Fruit fly (Drosophila melanogaster): ENCODE data around the gene CG7130.
A peak's percentile ranks its signal among the peaks of the same experiment; 100 is the strongest.

The CG7130 gene

dm6 chr3L:22075706-22076398 is at the start of gene CG7130, which contains the start of gene RpLP0 (continued):
- 0 out of 3 replicates have a peak, but pooled peaks have one; percentile 18 for TF ChIP-seq CG14860 (GFP tag; IDR thresholded peaks at IDR 0.05; ENCODE audit: partially characterized antibody)
- TF ChIP-seq ab (GFP tag; optimal IDR thresholded peaks at IDR 0.05), result no peak
- TF ChIP-seq trem (tag; optimal IDR thresholded peaks at IDR 0.05), result peak; percentile 89
- TF ChIP-seq hbn (GFP tag; IDR thresholded peaks at IDR 0.05; ENCODE audit: partially characterized antibody), result no peak
- TF ChIP-seq CG10654 (GFP tag; optimal IDR thresholded peaks at IDR 0.05), result peak; percentile 90
- peak; percentile 96 for TF ChIP-seq Meics (GFP tag; optimal IDR thresholded peaks at IDR 0.05)
- TF ChIP-seq C15 (GFP tag; IDR thresholded peaks at IDR 0.05), result 0 out of 3 replicates have a peak, but pooled peaks have one; percentile 56
- peak; percentile 97 for TF ChIP-seq nau (GFP tag; optimal IDR thresholded peaks at IDR 0.05)
- TF ChIP-seq Optix (GFP tag; IDR thresholded peaks at IDR 0.05), result peak; percentile 76
- peak; percentile 86 for TF ChIP-seq unpg (GFP tag; optimal IDR thresholded peaks at IDR 0.05)
- TF ChIP-seq ham (GFP tag; IDR thresholded peaks at IDR 0.05), result peak; percentile 62; the same call in 1 of the 2 replicates
- TF ChIP-seq Sox102F (GFP tag; optimal IDR thresholded peaks at IDR 0.05), result peak; percentile 59
- peak; percentile 86 for TF ChIP-seq CG7839 (tag; optimal IDR thresholded peaks at IDR 0.05)
- TF ChIP-seq Abd-B (GFP tag; optimal IDR thresholded peaks at IDR 0.05), result peak; percentile 46
- TF ChIP-seq TFAM (GFP tag; optimal IDR thresholded peaks at IDR 0.05), result peak; percentile 85
- peak; percentile 96 for TF ChIP-seq CG12104 (GFP tag; optimal IDR thresholded peaks at IDR 0.05)
- peak; percentile 89 for TF ChIP-seq CG4617 (GFP tag; optimal IDR thresholded peaks at IDR 0.05; ENCODE audit: borderline replicate concordance)
- peak; percentile 65; the same call in 1 of the 2 replicates for TF ChIP-seq sna (GFP tag; IDR thresholded peaks at IDR 0.05; ENCODE audit: partially characterized antibody)
- peak; percentile 85 for TF ChIP-seq CG30020 (tag; optimal IDR thresholded peaks at IDR 0.05)
- TF ChIP-seq CG11695 (GFP tag; IDR thresholded peaks at IDR 0.05), result peak; percentile 65; the same call in 2 of the 3 replicates
- TF ChIP-seq Hr51 (GFP tag; optimal IDR thresholded peaks at IDR 0.05), result peak; percentile 84 to 94
- TF ChIP-seq oc (tag; optimal IDR thresholded peaks at IDR 0.05), result peak; percentile 67
- peak; percentile 57 for TF ChIP-seq fd102C (GFP tag; optimal IDR thresholded peaks at IDR 0.05)
- peak; percentile 72 for TF ChIP-seq ems (GFP tag; optimal IDR thresholded peaks at IDR 0.05)
- 0 out of 3 replicates have a peak, but pooled peaks have one; percentile 18 for TF ChIP-seq z (GFP tag; IDR thresholded peaks at IDR 0.05)
- peak; percentile 94 for TF ChIP-seq wek (GFP tag; optimal IDR thresholded peaks at IDR 0.05)
- TF ChIP-seq D (optimal IDR thresholded peaks at IDR 0.05), result peak; percentile 31
- peak; percentile 89 for TF ChIP-seq D (GFP tag; optimal IDR thresholded peaks at IDR 0.05)
- TF ChIP-seq schlank (tag; optimal IDR thresholded peaks at IDR 0.05), result peak; percentile 92
- peak in 1 of 2 experiments; percentile 78 for TF ChIP-seq Eip74EF (GFP tag; optimal IDR thresholded peaks at IDR 0.05)
- no peak for TF ChIP-seq hth (optimal IDR thresholded peaks at IDR 0.05)
- peak; percentile 94 for TF ChIP-seq CG3281 (GFP tag; optimal IDR thresholded peaks at IDR 0.05)
- peak; percentile 83 for TF ChIP-seq CG18011 (GFP tag; optimal IDR thresholded peaks at IDR 0.05)
- peak; percentile 87 for TF ChIP-seq CG17829 (tag; optimal IDR thresholded peaks at IDR 0.05)
- TF ChIP-seq danr (GFP tag; IDR thresholded peaks at IDR 0.05), result 0 out of 2 replicates have a peak, but pooled peaks have one; percentile 13
- TF ChIP-seq btn (GFP tag; optimal IDR thresholded peaks at IDR 0.05), result peak; percentile 91
- TF ChIP-seq wor (GFP tag; IDR thresholded peaks at IDR 0.05), result peak; percentile 52
- peak; percentile 78 for TF ChIP-seq mam (GFP tag; optimal IDR thresholded peaks at IDR 0.05)
- peak; percentile 51 for TF ChIP-seq hkb (optimal IDR thresholded peaks at IDR 0.05)
- peak; percentile 88 for TF ChIP-seq hkb (GFP tag; IDR thresholded peaks at IDR 0.05)
- TF ChIP-seq eyg (GFP tag; optimal IDR thresholded peaks at IDR 0.05), result peak; percentile 95
- TF ChIP-seq H2.0 (GFP tag; IDR thresholded peaks at IDR 0.05), result peak; percentile 84
- no peak for TF ChIP-seq br (optimal IDR thresholded peaks at IDR 0.05)
- TF ChIP-seq CG12391 (tag; optimal IDR thresholded peaks at IDR 0.05), result peak; percentile 90
- TF ChIP-seq CG7786 (GFP tag; optimal IDR thresholded peaks at IDR 0.05), result peak; percentile 83
- peak; percentile 94 for TF ChIP-seq CG10431 (GFP tag; optimal IDR thresholded peaks at IDR 0.05)
- peak; percentile 89 for TF ChIP-seq Awh (GFP tag; IDR thresholded peaks at IDR 0.05)
- TF ChIP-seq CG6683 (GFP tag; optimal IDR thresholded peaks at IDR 0.05), result peak; percentile 89
- 0 out of 2 replicates have a peak, but pooled peaks have one; percentile 15 for TF ChIP-seq Lim3 (GFP tag; IDR thresholded peaks at IDR 0.05)

All from whole organism, embryonic.